Worm (Caenorhabditis elegans): Measurements from ENCODE around the gene tkr-1.

DNA sequence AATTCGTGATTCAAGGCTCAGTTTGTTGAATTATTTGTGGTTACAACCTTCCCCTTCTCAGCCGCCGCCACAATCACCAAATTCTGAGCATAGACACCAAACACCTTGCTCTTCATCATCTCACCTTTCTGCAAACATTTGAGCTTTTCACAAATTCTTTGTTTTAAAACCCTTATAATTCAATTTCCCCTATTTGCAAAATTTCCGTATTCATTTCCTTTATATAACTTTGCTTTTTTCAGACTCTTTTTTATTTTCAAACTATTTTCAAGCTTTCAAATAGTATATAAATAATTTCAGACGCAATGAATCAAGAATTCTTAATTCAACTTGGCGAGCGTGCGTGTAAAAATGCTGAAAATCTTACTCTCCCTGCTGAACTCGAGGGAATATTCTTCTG is at the start of gene tkr-1:
- TF ChIP-seq egl-27 (tag; optimal IDR thresholded peaks at IDR 0.05): no peak
- TF ChIP-seq lin-13 (GFP tag; optimal IDR thresholded peaks at IDR 0.05): no peak
- TF ChIP-seq snpc-4 (tag; optimal IDR thresholded peaks at IDR 0.05): no peak
- TF ChIP-seq ama-1 (optimal IDR thresholded peaks at IDR 0.05): no peak
- TF ChIP-seq sma-9 (GFP tag; optimal IDR thresholded peaks at IDR 0.05): no peak
- no peak for TF ChIP-seq sma-9 (tag; optimal IDR thresholded peaks at IDR 0.05)
- no peak for TF ChIP-seq nhr-6 (tag; optimal IDR thresholded peaks at IDR 0.05)
- no peak for TF ChIP-seq ztf-4 (tag; optimal IDR thresholded peaks at IDR 0.05)
- no peak for TF ChIP-seq nhr-12 (tag; optimal IDR thresholded peaks at IDR 0.05)
- TF ChIP-seq unc-55 (GFP tag; optimal IDR thresholded peaks at IDR 0.05): no peak
- TF ChIP-seq nhr-77 (tag; optimal IDR thresholded peaks at IDR 0.05): no peak
- no peak for TF ChIP-seq lin-39 (tag; optimal IDR thresholded peaks at IDR 0.05)
- no peak for TF ChIP-seq unc-62 (GFP tag; optimal IDR thresholded peaks at IDR 0.05)
- no peak for TF ChIP-seq ztf-11 (tag; optimal IDR thresholded peaks at IDR 0.05)

Measured in whole organism, L2 larva.